Fruit fly (Drosophila melanogaster): ENCODE data around the gene pav.

dm6 chr3L:4288591-4289056 is 46.1 kb downstream of the pav start, which contains the start of gene Hexo1:
- TF ChIP-seq CTCF (optimal IDR thresholded peaks at IDR 0.05) (no peak), CG8478 (optimal IDR thresholded peaks at IDR 0.05) (no peak)
